Worm (Caenorhabditis elegans) whole organism, mixed stage, embryonic: ENCODE data around the gene mrpl-32.

Source experiments
- M03D4.4 ChIP-seq: sonication (generic microtip); optimal IDR thresholded peaks from 2 replicates; lab custom pipeline; 2017; ENCODE audit warnings: mild to moderate bottlenecking, missing genetic modification characterization, missing compliant biosample characterization
- bed-3 ChIP-seq: fragments of 200-800 bp; sonication (Bioruptor generic); optimal IDR thresholded peaks from 3 replicates; lab custom pipeline; 2018; ENCODE audit warnings: mild to moderate bottlenecking, missing genetic modification characterization, moderate library complexity, missing compliant biosample characterization
- ceh-39 ChIP-seq: fragments of 150-350 bp; optimal IDR thresholded peaks from 2 replicates; lab custom pipeline; 2014; ENCODE audit warnings: missing biosample characterization, missing genetic modification characterization
- ceh-43 ChIP-seq: fragments of 200-800 bp; sonication (Bioruptor generic); optimal IDR thresholded peaks from 2 replicates; lab custom pipeline; 2018; ENCODE audit warnings: mild to moderate bottlenecking, missing genetic modification characterization, moderate library complexity, missing compliant biosample characterization
- ceh-83 ChIP-seq: fragments of 200-800 bp; sonication (Bioruptor generic); optimal IDR thresholded peaks from 2 replicates; lab custom pipeline; 2018; ENCODE audit warnings: mild to moderate bottlenecking, missing genetic modification characterization, missing compliant biosample characterization
- ces-1 ChIP-seq: fragments of 150-350 bp; optimal IDR thresholded peaks from 2 replicates; lab custom pipeline; 2014; ENCODE audit warnings: missing biosample characterization, missing genetic modification reagents, missing genetic modification characterization
- cnd-1 ChIP-seq: fragments of 200-800 bp; sonication (Bioruptor generic); optimal IDR thresholded peaks from 2 replicates; lab custom pipeline; 2018; ENCODE audit warnings: mild to moderate bottlenecking, missing genetic modification characterization, missing compliant biosample characterization
- drap-1 ChIP-seq: fragments of 200-800 bp; sonication (Bioruptor generic); optimal IDR thresholded peaks from 3 replicates; lab custom pipeline; 2018; ENCODE audit warnings: mild to moderate bottlenecking, missing genetic modification characterization, missing compliant biosample characterization
- elt-1 ChIP-seq: sonication (generic microtip); optimal IDR thresholded peaks from 2 replicates; lab custom pipeline; 2017; ENCODE audit warnings: missing genetic modification characterization, mild to moderate bottlenecking, missing compliant biosample characterization, antibody characterized with exemption, moderate library complexity, borderline replicate concordance; ENCODE audit not compliant: insufficient read depth
- elt-3 ChIP-seq: fragments of 150-350 bp; optimal IDR thresholded peaks from 2 replicates; lab custom pipeline; 2014; ENCODE audit warnings: missing biosample characterization, missing genetic modification characterization
- flh-1 ChIP-seq: fragments of 200-800 bp; sonication (Bioruptor generic); optimal IDR thresholded peaks from 2 replicates; lab custom pipeline; 2018; ENCODE audit warnings: mild to moderate bottlenecking, missing genetic modification characterization, moderate library complexity, missing compliant biosample characterization
- ham-2 ChIP-seq: fragments of 200-800 bp; sonication (Bioruptor generic); optimal IDR thresholded peaks from 2 replicates; lab custom pipeline; 2018; ENCODE audit warnings: mild to moderate bottlenecking, missing genetic modification characterization, missing compliant biosample characterization
- hlh-1 ChIP-seq: fragments of 150-350 bp; optimal IDR thresholded peaks from 2 replicates; lab custom pipeline; 2014; ENCODE audit warnings: missing biosample characterization, missing genetic modification reagents, missing genetic modification characterization
- lin-13 ChIP-seq: fragments of 150-350 bp; optimal IDR thresholded peaks from 2 replicates; lab custom pipeline; 2014; ENCODE audit warnings: missing biosample characterization, missing genetic modification characterization
- lin-32 ChIP-seq: fragments of 200-800 bp; sonication (Bioruptor generic); optimal IDR thresholded peaks from 2 replicates; lab custom pipeline; 2018; ENCODE audit warnings: mild to moderate bottlenecking, missing genetic modification characterization, missing compliant biosample characterization
- lsy-2 ChIP-seq: fragments of 150-350 bp; optimal IDR thresholded peaks from 2 replicates; lab custom pipeline; 2014; ENCODE audit warnings: missing biosample characterization, missing genetic modification characterization
- mep-1 ChIP-seq: fragments of 150-350 bp; optimal IDR thresholded peaks from 2 replicates; lab custom pipeline; 2017; ENCODE audit warnings: missing biosample characterization, missing genetic modification reagents, missing genetic modification characterization, inconsistent platforms
- nhr-12 ChIP-seq: fragments of 150-350 bp; optimal IDR thresholded peaks from 2 replicates; lab custom pipeline; 2014; ENCODE audit warnings: missing biosample characterization, missing genetic modification characterization
- nhr-2 ChIP-seq: fragments of 150-350 bp; optimal IDR thresholded peaks from 2 replicates; lab custom pipeline; 2014; ENCODE audit warnings: missing biosample characterization, missing genetic modification characterization
- nhr-237 ChIP-seq: fragments of 150-350 bp; optimal IDR thresholded peaks from 2 replicates; lab custom pipeline; 2014; ENCODE audit warnings: missing biosample characterization, missing genetic modification characterization
- nhr-28 ChIP-seq: fragments of 150-350 bp; optimal IDR thresholded peaks from 2 replicates; lab custom pipeline; 2014; ENCODE audit warnings: missing biosample characterization, missing genetic modification characterization
- nhr-76 ChIP-seq: sonication (generic microtip); optimal IDR thresholded peaks from 2 replicates; lab custom pipeline; 2017; ENCODE audit warnings: missing biosample characterization, missing genetic modification characterization
- pha-4 ChIP-seq: fragments of 150-350 bp; optimal IDR thresholded peaks from 2 replicates; lab custom pipeline; 2018; ENCODE audit warnings: missing biosample characterization, missing genetic modification reagents, missing genetic modification characterization
- snpc-4 ChIP-seq: fragments of 150-350 bp; optimal IDR thresholded peaks from 2 replicates; lab custom pipeline; 2014; ENCODE audit warnings: missing biosample characterization, missing genetic modification characterization
- sptf-1 ChIP-seq: sonication (generic microtip); optimal IDR thresholded peaks from 2 replicates; lab custom pipeline; 2017; ENCODE audit warnings: mild to moderate bottlenecking, missing genetic modification characterization, moderate library complexity, missing compliant biosample characterization
- tbx-8 ChIP-seq: fragments of 200-800 bp; sonication (Bioruptor generic); optimal IDR thresholded peaks from 2 replicates; lab custom pipeline; 2018; ENCODE audit warnings: mild to moderate bottlenecking, missing genetic modification characterization, moderate library complexity, missing compliant biosample characterization
- unc-120 ChIP-seq: sonication (generic microtip); optimal IDR thresholded peaks from 2 replicates; lab custom pipeline; 2017; ENCODE audit warnings: missing genetic modification characterization, missing compliant biosample characterization; ENCODE audit not compliant: poor library complexity, severe bottlenecking
- unc-39 ChIP-seq: fragments of 150-350 bp; optimal IDR thresholded peaks from 2 replicates; lab custom pipeline; 2014; ENCODE audit warnings: missing biosample characterization, missing genetic modification characterization
- unc-62 ChIP-seq: fragments of 150-350 bp; optimal IDR thresholded peaks from 2 replicates; lab custom pipeline; 2014; ENCODE audit warnings: missing biosample characterization, missing genetic modification reagents, missing genetic modification characterization
- zip-8 ChIP-seq: fragments of 150-350 bp; optimal IDR thresholded peaks from 2 replicates; lab custom pipeline; 2014; ENCODE audit warnings: missing biosample characterization, missing genetic modification characterization
- ztf-11 ChIP-seq: fragments of 150-350 bp; optimal IDR thresholded peaks from 2 replicates; lab custom pipeline; 2014; ENCODE audit warnings: missing biosample characterization, missing genetic modification characterization

mrpl-32 gene

DNA sequence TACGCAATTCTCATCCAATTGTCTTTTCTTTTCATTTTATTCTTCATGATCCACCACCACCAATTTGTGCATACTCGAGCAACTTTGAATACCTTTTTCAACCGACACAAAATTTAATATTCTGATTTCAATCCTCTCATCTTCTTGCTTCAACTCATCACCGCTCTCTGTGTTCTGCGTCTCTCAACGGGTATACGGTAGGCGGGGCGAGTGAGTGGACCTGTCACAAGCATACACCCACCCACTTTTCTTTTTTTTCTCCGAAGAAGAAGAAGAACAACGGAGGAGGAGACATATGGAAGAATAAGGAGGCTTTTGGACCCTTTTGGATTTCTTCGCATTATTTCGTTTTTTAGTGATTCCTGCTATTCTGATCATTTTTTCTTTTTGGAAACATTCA lies 11.9 kb downstream of the mrpl-32 start:
- peak; percentile 42 for TF ChIP-seq unc-62
- no peak for TF ChIP-seq nhr-76 (tag; lab: Kevin White, UChicago)
- TF ChIP-seq lsy-2 (tag; lab: Kevin White, UChicago) = peak; percentile 92
- TF ChIP-seq ceh-39 (tag; lab: Kevin White, UChicago) = no peak
- no peak for TF ChIP-seq elt-3 (tag; lab: Kevin White, UChicago)
- TF ChIP-seq ham-2 (GFP tag; lab: Kevin White, UChicago) = no peak
- TF ChIP-seq nhr-237 (tag; lab: Kevin White, UChicago) = no peak
- no peak for TF ChIP-seq M03D4.4 (tag; lab: Kevin White, UChicago)
- no peak for TF ChIP-seq ztf-11
- no peak for TF ChIP-seq drap-1
- no peak for TF ChIP-seq elt-1 (tag; lab: Kevin White, UChicago)
- no peak for TF ChIP-seq sptf-1 (tag; lab: Kevin White, UChicago)
- no peak for TF ChIP-seq bed-3
- no peak for TF ChIP-seq pha-4

DNA sequence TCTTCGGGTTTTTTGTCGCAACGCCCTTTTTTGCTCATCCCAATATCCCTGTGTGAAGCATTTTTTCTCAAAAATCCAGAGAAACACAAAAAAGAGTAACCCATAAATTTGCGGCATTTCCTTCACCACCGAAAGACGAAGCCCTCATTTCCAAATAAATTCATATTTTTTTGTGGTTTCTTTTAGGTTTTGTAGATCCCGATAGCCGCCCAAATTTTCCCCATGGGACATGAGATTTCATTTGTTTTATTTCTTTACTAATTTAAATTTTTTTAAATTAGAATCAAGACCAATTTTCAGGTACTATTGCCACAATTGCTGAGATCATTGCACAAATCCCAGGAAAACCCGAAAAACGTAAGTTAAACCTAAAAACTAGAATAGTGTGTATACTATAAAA lies 17.2 kb downstream of the mrpl-32 start, which contains the start of gene mig-39:
TSS of gene mig-39 (plus strand) at position 301 of the 400 bp plus-strand sequence.
- TF ChIP-seq nhr-237 (tag; lab: Kevin White, UChicago) (no peak), flh-1 (GFP tag; lab: Kevin White, UChicago) (no peak)

DNA sequence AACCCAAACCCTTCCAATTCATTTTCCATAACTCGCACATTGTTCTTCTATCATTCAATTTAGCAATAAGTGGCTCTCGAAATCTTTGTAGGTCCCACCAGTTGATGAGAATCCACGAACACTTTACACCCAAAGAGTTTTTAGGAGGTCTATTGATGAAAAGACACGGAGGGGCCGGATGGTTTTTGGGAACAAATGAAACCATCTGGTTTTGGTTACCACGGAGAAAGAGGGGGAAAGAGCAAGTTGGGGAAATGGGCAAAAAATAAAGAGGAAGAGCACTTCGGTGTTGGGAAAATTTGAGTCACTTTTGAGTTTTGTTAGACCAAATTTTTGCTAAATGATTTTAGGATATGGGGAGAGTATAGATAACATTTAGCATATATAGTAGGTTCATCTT lies 18.0 kb downstream of the mrpl-32 start:
- TF ChIP-seq nhr-2 (no peak), ceh-39 (tag; lab: Kevin White, UChicago) (no peak), unc-62 (no peak), ham-2 (GFP tag; lab: Kevin White, UChicago) (no peak), hlh-1 (tag; lab: Kevin White, UChicago) (no peak), nhr-237 (tag; lab: Kevin White, UChicago) (no peak), ceh-83 (GFP tag; lab: Kevin White, UChicago) (no peak)

ce11 chrIII:8473292-8473691 lies 23.7 kb downstream of the mrpl-32 start:
- TF ChIP-seq ces-1 (GFP tag; lab: Kevin White, UChicago) = no peak
- TF ChIP-seq nhr-12 (tag; lab: Kevin White, UChicago) = no peak
- no peak for TF ChIP-seq lsy-2 (tag; lab: Kevin White, UChicago)
- TF ChIP-seq M03D4.4 (tag; lab: Kevin White, UChicago) = no peak
- no peak for TF ChIP-seq unc-120 (tag; lab: Kevin White, UChicago)
- TF ChIP-seq lin-32 (GFP tag; lab: Kevin White, UChicago) = no peak
- no peak for TF ChIP-seq ceh-83 (GFP tag; lab: Kevin White, UChicago)
- no peak for TF ChIP-seq elt-3 (tag; lab: Kevin White, UChicago)
- no peak for TF ChIP-seq elt-1 (tag; lab: Kevin White, UChicago)
- no peak for TF ChIP-seq unc-39
- no peak for TF ChIP-seq pha-4
- TF ChIP-seq flh-1 (GFP tag; lab: Kevin White, UChicago) = no peak
- no peak for TF ChIP-seq ceh-43 (GFP tag; lab: Kevin White, UChicago)
- TF ChIP-seq ceh-39 (tag; lab: Kevin White, UChicago) = no peak
- TF ChIP-seq cnd-1 (tag; lab: Kevin White, UChicago) = no peak
- no peak for TF ChIP-seq mep-1 (tag; lab: Kevin White, UChicago)
- TF ChIP-seq bed-3 = no peak
- TF ChIP-seq zip-8 (tag; lab: Kevin White, UChicago) = no peak
- TF ChIP-seq nhr-2 = no peak
- TF ChIP-seq, all 35 proteins: peak for 0

DNA sequence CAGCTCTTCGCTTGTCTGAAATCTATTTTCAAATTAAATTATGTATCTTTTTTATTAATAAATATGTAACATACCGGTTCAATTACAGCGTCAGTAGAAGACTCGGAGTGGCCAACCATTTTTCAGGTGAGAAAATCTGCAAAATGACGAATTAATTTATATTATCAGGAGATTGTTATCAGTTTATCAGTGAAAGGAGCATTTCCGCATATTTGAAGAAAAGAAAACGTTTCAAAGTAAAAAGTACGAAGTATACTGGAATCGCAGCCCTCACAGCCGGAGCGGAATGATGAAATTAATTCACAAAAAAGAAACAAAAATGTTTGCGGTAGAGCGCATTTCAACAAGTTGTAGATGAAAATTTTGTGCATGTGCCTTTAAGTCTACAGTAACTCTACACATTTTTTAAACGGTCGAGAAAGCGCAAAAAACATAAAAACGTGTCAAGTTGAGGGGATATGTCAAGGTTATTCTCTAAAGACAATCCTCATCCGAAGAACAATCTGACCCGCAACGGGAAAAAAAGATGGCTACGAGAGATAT lies 29.8 kb downstream of the mrpl-32 start:
- no peak for TF ChIP-seq sptf-1 (tag; lab: Kevin White, UChicago)
- TF ChIP-seq ztf-11 = no peak
- no peak for TF ChIP-seq ces-1 (GFP tag; lab: Kevin White, UChicago)
- TF ChIP-seq nhr-2 = no peak
- no peak for TF ChIP-seq zip-8 (tag; lab: Kevin White, UChicago)
- TF ChIP-seq tbx-8 (GFP tag; lab: Kevin White, UChicago) = no peak
- TF ChIP-seq ceh-83 (GFP tag; lab: Kevin White, UChicago) = no peak
- TF ChIP-seq nhr-237 (tag; lab: Kevin White, UChicago) = no peak
- TF ChIP-seq snpc-4 (tag; lab: Kevin White, UChicago) = no peak
- TF ChIP-seq pha-4 = no peak
- no peak for TF ChIP-seq lin-13 (tag; lab: Kevin White, UChicago)
- TF ChIP-seq unc-62 = no peak
- no peak for TF ChIP-seq nhr-28
- TF ChIP-seq elt-1 (tag; lab: Kevin White, UChicago) = no peak
- no peak for TF ChIP-seq nhr-76 (tag; lab: Kevin White, UChicago)
- TF ChIP-seq lsy-2 (tag; lab: Kevin White, UChicago) = no peak
- TF ChIP-seq hlh-1 (tag; lab: Kevin White, UChicago) = no peak
- TF ChIP-seq drap-1 = no peak
